Worm (Caenorhabditis elegans) whole organism, L4 larva: Measurements from ENCODE around the gene sra-1.

ENCODE experiments used
- lin-15B ChIP-seq: fragments of 150-350 bp; sonication (generic microtip); optimal IDR thresholded peaks from 3 replicates; lab custom pipeline; 2014; ENCODE audit warnings: missing biosample characterization, missing genetic modification characterization
- unc-62 ChIP-seq, 3 experiments: fragments of 150-350 bp in 1 of 3; sonication (generic microtip); optimal IDR thresholded peaks in 2 of 3; peaks in 1 of 3; 1 replicate in 1 of 3; 2 replicates in 2 of 3; lab custom pipeline; 2014 to 2017; ENCODE audit warnings: missing biosample characterization in 3 of 3, missing genetic modification characterization in 3 of 3, missing genetic modification reagents in 3 of 3, missing genotype in 1 of 3

Gene sra-1

DNA sequence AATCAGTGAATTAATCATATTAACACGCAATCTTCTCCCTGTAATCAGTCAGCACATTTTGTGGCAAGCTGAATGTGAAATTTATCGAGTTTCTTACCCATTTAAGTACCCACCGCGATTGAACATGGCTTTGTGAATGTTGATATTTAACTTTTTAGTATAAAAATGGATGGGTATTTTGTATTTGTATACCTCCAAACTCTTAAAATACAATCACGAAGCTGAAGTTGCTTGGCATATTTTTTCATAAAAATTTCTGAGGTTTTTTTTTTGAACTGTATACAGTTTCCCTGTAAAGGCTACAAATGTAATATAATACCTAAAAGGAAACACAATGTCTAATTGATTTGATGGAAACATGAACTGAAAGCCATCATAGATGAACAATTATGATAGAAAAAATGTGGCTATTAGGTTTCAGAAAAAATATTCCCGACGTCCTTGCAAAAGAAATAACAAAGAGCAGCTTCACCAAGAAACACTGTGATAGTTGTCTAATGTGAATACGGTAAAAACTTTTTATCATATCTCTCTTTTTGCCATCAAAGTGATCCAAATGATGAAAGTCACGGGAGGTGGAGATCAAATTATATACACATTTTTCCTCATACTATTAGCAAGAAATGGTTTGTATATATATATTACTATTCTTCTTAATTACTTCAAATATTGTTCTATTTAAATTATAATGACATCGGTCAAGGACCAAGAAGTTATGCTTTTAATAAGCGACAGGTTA is 46.9 kb downstream of the sra-1 start, which contains the start of the genes chil-25 and chil-26:
chil-25 (minus strand) TSS at position 101 of the 739 bp plus-strand sequence.
chil-26 (plus strand) TSS at position 689 of the 739 bp plus-strand sequence.
- TF ChIP-seq unc-62 (GFP tag; optimal IDR thresholded peaks at IDR 0.05 in 1 of 2; lab: Kevin White, UChicago) (peak in 1 of 2 experiments; percentile 82), unc-62 (tag; optimal IDR thresholded peaks at IDR 0.05; lab: Kevin White, UChicago) (no peak), lin-15B (tag; lab: Kevin White, UChicago) (no peak)
